Fruit fly (Drosophila melanogaster) whole organism, embryonic: ENCODE measurements around the gene CG4115.

Experiments
- Aef1 ChIP-seq: fragments of 200-800 bp; sonication (Bioruptor generic); IDR thresholded peaks from 3 replicates; pipeline ENCODE4 v1.3.6; 2022; ENCODE audit warnings: missing biosample characterization, missing genetic modification characterization
- BEAF-32 ChIP-seq: fragments of 200-800 bp; sonication (Bioruptor generic); optimal IDR thresholded peaks from 3 replicates; lab custom pipeline; 2017; ENCODE audit warnings: missing biosample characterization, missing genetic modification characterization, mild to moderate bottlenecking, moderate library complexity, missing genetic modification reagents
- Bgb ChIP-seq: fragments of 200-800 bp; sonication (Bioruptor generic); IDR thresholded peaks from 2 replicates; pipeline ENCODE4 v1.3.6; 2022; ENCODE audit warnings: missing biosample characterization, missing genetic modification characterization; ENCODE audit not compliant: partially characterized antibody
- CG10209 ChIP-seq: fragments of 200-800 bp; sonication (Bioruptor generic); optimal IDR thresholded peaks from 3 replicates; lab custom pipeline; 2017; ENCODE audit warnings: missing biosample characterization, mild to moderate bottlenecking, missing genetic modification characterization, missing genetic modification reagents
- CG10267 ChIP-seq: fragments of 200-800 bp; sonication (Bioruptor generic); optimal IDR thresholded peaks from 2 replicates; lab custom pipeline; 2018; ENCODE audit warnings: missing biosample characterization, mild to moderate bottlenecking, missing genetic modification characterization, moderate library complexity
- CG11247 ChIP-seq: fragments of 200-800 bp; sonication (Bioruptor generic); IDR thresholded peaks from 2 replicates; pipeline ENCODE4 v1.3.6; 2022; ENCODE audit warnings: missing biosample characterization, missing genetic modification characterization
- CG13123 ChIP-seq: fragments of 200-800 bp; sonication (Bioruptor generic); optimal IDR thresholded peaks from 2 replicates; lab custom pipeline; 2016; ENCODE audit warnings: missing biosample characterization, missing genetic modification characterization
- CG14014 ChIP-seq: fragments of 200-800 bp; sonication (Bioruptor generic); IDR thresholded peaks from 2 replicates; pipeline ENCODE4 v1.3.6; 2022; ENCODE audit warnings: missing biosample characterization, missing genetic modification characterization
- CG15073 ChIP-seq: fragments of 200-800 bp; sonication (Bioruptor generic); optimal IDR thresholded peaks from 2 replicates; lab custom pipeline; 2016; ENCODE audit warnings: missing biosample characterization, missing genetic modification characterization
- CG16779 ChIP-seq: fragments of 200-800 bp; sonication (Bioruptor generic); IDR thresholded peaks from 2 replicates; pipeline ENCODE4 v1.3.6; 2022; ENCODE audit warnings: missing biosample characterization, missing genetic modification characterization
- CG16815 ChIP-seq: fragments of 200-800 bp; sonication (Bioruptor generic); optimal IDR thresholded peaks from 3 replicates; lab custom pipeline; 2017; ENCODE audit warnings: missing biosample characterization, mild to moderate bottlenecking, missing genetic modification characterization
- CG16863 ChIP-seq: fragments of 200-800 bp; sonication (Bioruptor generic); optimal IDR thresholded peaks from 3 replicates; lab custom pipeline; 2016; ENCODE audit warnings: missing biosample characterization, missing genetic modification characterization
- CG31441 ChIP-seq: fragments of 200-800 bp; sonication (Bioruptor generic); IDR thresholded peaks from 2 replicates; pipeline ENCODE4 v1.3.6; 2022; ENCODE audit warnings: missing biosample characterization, missing genetic modification characterization
- CG4328 ChIP-seq: fragments of 200-800 bp; sonication (Bioruptor generic); optimal IDR thresholded peaks from 3 replicates; lab custom pipeline; 2017; ENCODE audit warnings: missing biosample characterization, missing genetic modification reagents, missing genetic modification characterization
- CG4360 ChIP-seq: fragments of 200-800 bp; sonication (Bioruptor generic); IDR thresholded peaks from 2 replicates; pipeline ENCODE4 v1.3.6; 2022; ENCODE audit warnings: missing biosample characterization, missing genetic modification characterization
- CG6791 ChIP-seq: fragments of 200-800 bp; sonication (Bioruptor generic); IDR thresholded peaks from 3 replicates; pipeline ENCODE4 v1.3.6; 2022; ENCODE audit warnings: missing biosample characterization, missing genetic modification characterization; ENCODE audit not compliant: partially characterized antibody
- CG7745 ChIP-seq: fragments of 200-800 bp; sonication (Bioruptor generic); optimal IDR thresholded peaks from 2 replicates; lab custom pipeline; 2018; ENCODE audit warnings: missing biosample characterization, mild to moderate bottlenecking, missing genetic modification characterization, moderate library complexity
- CG7839 ChIP-seq: fragments of 200-800 bp; sonication (Bioruptor generic); optimal IDR thresholded peaks from 3 replicates; lab custom pipeline; 2018; ENCODE audit warnings: missing biosample characterization, mild to moderate bottlenecking, missing genetic modification characterization, moderate library complexity
- CG7963 ChIP-seq: fragments of 200-800 bp; sonication (Bioruptor generic); IDR thresholded peaks from 3 replicates; pipeline ENCODE4 v1.3.6; 2022; ENCODE audit warnings: missing biosample characterization, missing genetic modification characterization; ENCODE audit not compliant: partially characterized antibody
- CG8388 ChIP-seq: fragments of 200-800 bp; sonication (Bioruptor generic); optimal IDR thresholded peaks from 2 replicates; lab custom pipeline; 2019; ENCODE audit warnings: missing biosample characterization, mild to moderate bottlenecking, missing genetic modification characterization, moderate library complexity
- CG8924 ChIP-seq: fragments of 200-800 bp; optimal IDR thresholded peaks from 3 replicates; lab custom pipeline; 2019; ENCODE audit warnings: missing biosample characterization, mild to moderate bottlenecking, missing genetic modification characterization, moderate library complexity
- D19A ChIP-seq: fragments of 200-800 bp; optimal IDR thresholded peaks from 3 replicates; lab custom pipeline; 2019; ENCODE audit warnings: missing biosample characterization, mild to moderate bottlenecking, missing genetic modification characterization, moderate library complexity
- Ets65A ChIP-seq: fragments of 200-800 bp; sonication (Bioruptor generic); peaks from one replicate; lab custom pipeline; 2016; ENCODE audit warnings: missing biosample characterization, missing genetic modification characterization
- H2.0 ChIP-seq: fragments of 200-800 bp; sonication (Bioruptor generic); IDR thresholded peaks from 2 replicates; pipeline ENCODE4 v1.3.6; 2022; ENCODE audit warnings: missing biosample characterization, missing genetic modification characterization
- Hr3 ChIP-seq: fragments of 200-800 bp; sonication (Bioruptor generic); optimal IDR thresholded peaks from 3 replicates; lab custom pipeline; 2016; ENCODE audit warnings: missing biosample characterization, missing genetic modification characterization
- Hsf ChIP-seq: fragments of 200-800 bp; sonication (Bioruptor generic); optimal IDR thresholded peaks from 3 replicates; lab custom pipeline; 2016; ENCODE audit warnings: missing biosample characterization, missing genetic modification characterization
- Lhr ChIP-seq: fragments of 200-800 bp; sonication (Bioruptor generic); optimal IDR thresholded peaks from 3 replicates; lab custom pipeline; 2017; ENCODE audit warnings: mild to moderate bottlenecking, missing biosample characterization, missing genetic modification reagents, missing genetic modification characterization
- Med ChIP-seq: fragments of 200-800 bp; sonication (Bioruptor generic); peaks from one replicate; lab custom pipeline; 2016; ENCODE audit warnings: missing biosample characterization, missing genetic modification characterization, mild to moderate bottlenecking, inconsistent platforms, moderate library complexity
- NC2β ChIP-seq: fragments of 200-800 bp; sonication (Bioruptor generic); optimal IDR thresholded peaks from 2 replicates; lab custom pipeline; 2016; ENCODE audit warnings: missing biosample characterization, missing genetic modification characterization
- Nf-YB ChIP-seq: fragments of 200-800 bp; sonication (Bioruptor generic); optimal IDR thresholded peaks from 3 replicates; lab custom pipeline; 2019; ENCODE audit warnings: missing biosample characterization, mild to moderate bottlenecking, missing genetic modification characterization, moderate library complexity
- Oli ChIP-seq: fragments of 200-800 bp; sonication (Bioruptor generic); optimal IDR thresholded peaks from 2 replicates; lab custom pipeline; 2018; ENCODE audit warnings: missing biosample characterization, mild to moderate bottlenecking, missing genetic modification characterization, moderate library complexity
- PHDP ChIP-seq: fragments of 200-800 bp; sonication (Bioruptor generic); optimal IDR thresholded peaks from 3 replicates; lab custom pipeline; 2018; ENCODE audit warnings: missing biosample characterization, mild to moderate bottlenecking, missing genetic modification characterization, moderate library complexity
- chinmo ChIP-seq: fragments of 200-800 bp; sonication (Bioruptor generic); IDR thresholded peaks from 4 replicates; pipeline ENCODE4 v1.3.6; 2022; ENCODE audit warnings: missing biosample characterization, missing genetic modification characterization; ENCODE audit not compliant: partially characterized antibody
- chn ChIP-seq: fragments of 200-800 bp; sonication (Bioruptor generic); optimal IDR thresholded peaks from 2 replicates; lab custom pipeline; 2016; ENCODE audit warnings: missing biosample characterization, missing genetic modification characterization
- disco-r ChIP-seq: fragments of 200-800 bp; sonication (Bioruptor generic); optimal IDR thresholded peaks from 2 replicates; lab custom pipeline; 2016; ENCODE audit warnings: missing biosample characterization, missing genetic modification characterization
- esg ChIP-seq: fragments of 200-800 bp; sonication (Bioruptor generic); conservative IDR thresholded peaks from 2 replicates; pipeline ENCODE4 v1.3.6; 2022; ENCODE audit warnings: missing biosample characterization, missing genetic modification characterization
- exex ChIP-seq: fragments of 200-800 bp; sonication (Bioruptor generic); optimal IDR thresholded peaks from 4 replicates; lab custom pipeline; 2018; ENCODE audit warnings: missing biosample characterization, mild to moderate bottlenecking, missing genetic modification characterization, moderate library complexity
- gcm2 ChIP-seq: fragments of 200-800 bp; sonication (Bioruptor generic); optimal IDR thresholded peaks from 2 replicates; lab custom pipeline; 2016; ENCODE audit warnings: missing biosample characterization, missing genetic modification characterization
- gem ChIP-seq: fragments of 200-800 bp; sonication (Bioruptor generic); optimal IDR thresholded peaks from 2 replicates; lab custom pipeline; 2019; ENCODE audit warnings: missing biosample characterization, mild to moderate bottlenecking, missing genetic modification characterization, moderate library complexity
- gfzf ChIP-seq: fragments of 200-800 bp; sonication (Bioruptor generic); optimal IDR thresholded peaks from 2 replicates; lab custom pipeline; 2016; ENCODE audit warnings: missing biosample characterization, mild to moderate bottlenecking, missing genetic modification characterization, moderate library complexity
- grau ChIP-seq: fragments of 200-800 bp; optimal IDR thresholded peaks from 3 replicates; lab custom pipeline; 2019; ENCODE audit warnings: missing biosample characterization, mild to moderate bottlenecking, missing genetic modification characterization, moderate library complexity
- hbn ChIP-seq: fragments of 200-800 bp; sonication (Bioruptor generic); IDR thresholded peaks from 2 replicates; pipeline ENCODE4 v1.3.6; 2022; ENCODE audit warnings: missing biosample characterization, missing genetic modification characterization; ENCODE audit not compliant: partially characterized antibody
- lmd ChIP-seq: fragments of 200-800 bp; sonication (Bioruptor generic); IDR thresholded peaks from 2 replicates; pipeline ENCODE4 v1.3.6; 2022; ENCODE audit warnings: missing biosample characterization, missing genetic modification characterization
- pb ChIP-seq: fragments of 200-800 bp; sonication (Bioruptor generic); optimal IDR thresholded peaks from 3 replicates; lab custom pipeline; 2016; ENCODE audit warnings: missing biosample characterization, missing genetic modification characterization
- phol ChIP-seq: fragments of 200-800 bp; sonication (Bioruptor generic); optimal IDR thresholded peaks from 3 replicates; lab custom pipeline; 2018; ENCODE audit warnings: missing biosample characterization, mild to moderate bottlenecking, missing genetic modification characterization, moderate library complexity
- scrt ChIP-seq: fragments of 200-800 bp; sonication (Bioruptor generic); optimal IDR thresholded peaks from 2 replicates; lab custom pipeline; 2018; ENCODE audit warnings: missing biosample characterization, mild to moderate bottlenecking, missing genetic modification characterization, moderate library complexity
- sim ChIP-seq: fragments of 200-800 bp; sonication (Bioruptor generic); IDR thresholded peaks from 2 replicates; pipeline ENCODE4 v1.3.6; 2022; ENCODE audit warnings: missing biosample characterization, missing genetic modification characterization
- sisA ChIP-seq: fragments of 200-800 bp; sonication (Bioruptor generic); IDR thresholded peaks from 2 replicates; pipeline ENCODE4 v1.3.6; 2022; ENCODE audit warnings: missing biosample characterization, missing genetic modification characterization
- tin ChIP-seq: fragments of 200-800 bp; sonication (Bioruptor generic); optimal IDR thresholded peaks from 3 replicates; lab custom pipeline; 2016; ENCODE audit warnings: missing biosample characterization, missing genetic modification characterization
- wek ChIP-seq: fragments of 200-800 bp; sonication (Bioruptor generic); optimal IDR thresholded peaks from 3 replicates; lab custom pipeline; 2018; ENCODE audit warnings: missing biosample characterization, mild to moderate bottlenecking, missing genetic modification characterization, moderate library complexity
- zfh1 ChIP-seq: fragments of 200-800 bp; sonication (Bioruptor generic); IDR thresholded peaks from 3 replicates; pipeline ENCODE4 v1.3.6; 2022; ENCODE audit warnings: missing biosample characterization, missing genetic modification characterization

The CG4115 gene

DNA sequence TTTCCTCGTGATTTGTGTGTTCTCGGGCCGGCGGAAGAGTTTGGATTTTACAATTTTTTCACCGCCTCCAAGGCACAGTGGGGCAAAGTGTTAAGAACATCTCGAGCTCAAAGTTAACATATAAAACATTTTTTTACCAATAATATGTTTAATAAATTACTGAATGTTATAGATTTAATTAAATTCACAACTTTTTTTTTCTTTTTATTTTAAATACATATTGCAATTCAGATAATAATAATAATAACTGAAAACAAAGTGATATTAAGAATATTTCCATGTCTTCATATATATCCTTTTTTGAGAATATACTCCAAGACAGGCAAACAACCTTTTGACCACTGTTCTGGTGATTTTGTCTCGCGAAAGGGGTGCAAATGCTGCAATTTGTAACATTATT, 13.8 kb upstream of the CG4115 start (continued):
- peak; percentile 62; the same call in 1 of the 2 replicates for TF ChIP-seq CG31441 (GFP tag; lab: Robert Waterston, UW)
- peak; percentile 8 for TF ChIP-seq Oli (tag; lab: Kevin White, UChicago)
- no peak for TF ChIP-seq Lhr (GFP tag; lab: Kevin White, UChicago)
- TF ChIP-seq CG14014 (GFP tag; lab: Robert Waterston, UW) = no peak
- no peak for TF ChIP-seq CG6791 (GFP tag; lab: Robert Waterston, UW)
- TF ChIP-seq sim (GFP tag; lab: Robert Waterston, UW) = no peak
- TF ChIP-seq pb (GFP tag; lab: Kevin White, UChicago) = no peak
- TF ChIP-seq zfh1 = no peak
- no peak for TF ChIP-seq chinmo (GFP tag; lab: Robert Waterston, UW)
- TF ChIP-seq chn = no peak
- no peak for TF ChIP-seq CG4328
- TF ChIP-seq gem (tag; lab: Kevin White, UChicago) = peak; percentile 60
- no peak for TF ChIP-seq lmd (GFP tag; lab: Robert Waterston, UW)
- no peak for TF ChIP-seq hbn
- no peak for TF ChIP-seq Hsf (GFP tag; lab: Kevin White, UChicago)
- TF ChIP-seq CG15073 = no peak
- TF ChIP-seq CG16863 (GFP tag; lab: Kevin White, UChicago) = no peak
- TF ChIP-seq CG8388 (GFP tag; lab: Kevin White, UChicago) = no peak
- no peak for TF ChIP-seq CG11247
- TF ChIP-seq scrt (GFP tag; lab: Kevin White, UChicago) = no peak
- no peak for TF ChIP-seq CG7963
- TF ChIP-seq CG16779 = no peak
- TF ChIP-seq grau (tag; lab: Kevin White, UChicago) = peak; percentile 34
- TF ChIP-seq CG4360 (GFP tag; lab: Robert Waterston, UW) = no peak
- peak; percentile 30 for TF ChIP-seq CG8924
- TF ChIP-seq NC2β (GFP tag; lab: Kevin White, UChicago) = no peak
- TF ChIP-seq CG10267 (tag; lab: Kevin White, UChicago) = peak; percentile 13
- TF ChIP-seq CG13123 (GFP tag; lab: Kevin White, UChicago) = no peak
- TF ChIP-seq CG7839 (tag; lab: Kevin White, UChicago) = peak; percentile 35
- no peak for TF ChIP-seq tin
- TF ChIP-seq disco-r (GFP tag; lab: Kevin White, UChicago) = no peak
- TF ChIP-seq CG16815 (GFP tag; lab: Kevin White, UChicago) = no peak
- TF ChIP-seq phol (tag; lab: Kevin White, UChicago) = peak; percentile 41
- no peak for TF ChIP-seq sisA
- no peak for TF ChIP-seq Med (GFP tag; lab: Kevin White, UChicago)
- no peak for TF ChIP-seq gcm2 (GFP tag; lab: Kevin White, UChicago)
- TF ChIP-seq wek (GFP tag; lab: Kevin White, UChicago) = no peak
- TF ChIP-seq BEAF-32 (GFP tag; lab: Kevin White, UChicago) = no peak
- TF ChIP-seq Ets65A (GFP tag; lab: Kevin White, UChicago) = no peak
- no peak for TF ChIP-seq gfzf (GFP tag; lab: Kevin White, UChicago)
- TF ChIP-seq Aef1 (GFP tag; lab: Robert Waterston, UW) = no peak
- no peak for TF ChIP-seq exex
- TF ChIP-seq Bgb (GFP tag; lab: Robert Waterston, UW) = no peak
- peak; percentile 11 for TF ChIP-seq D19A
- no peak for TF ChIP-seq PHDP (tag; lab: Kevin White, UChicago)
- no peak for TF ChIP-seq CG10209 (GFP tag; lab: Kevin White, UChicago)
- TF ChIP-seq Hr3 (GFP tag; lab: Kevin White, UChicago) = no peak
- no peak for TF ChIP-seq Nf-YB (GFP tag; lab: Kevin White, UChicago)
- TF ChIP-seq H2.0 = no peak
- TF ChIP-seq esg (GFP tag; lab: Robert Waterston, UW) = no peak
- no peak for TF ChIP-seq CG7745 (tag; lab: Kevin White, UChicago)
